Fruit fly (Drosophila melanogaster) whole organism, embryonic: ENCODE data around the gene CG1840.
A peak's percentile ranks its signal among the peaks of the same experiment; 100 is the strongest.

Experiments used
- Asciz ChIP-seq: fragments of 200-800 bp; sonication (Bioruptor generic); optimal IDR thresholded peaks from 2 replicates; lab custom pipeline; 2017; ENCODE audit warnings: missing biosample characterization, mild to moderate bottlenecking, missing genetic modification characterization, missing genetic modification reagents
- Atf6 ChIP-seq: fragments of 200-800 bp; sonication (Bioruptor generic); IDR thresholded peaks from 2 replicates; pipeline ENCODE4 v1.3.6; 2022; ENCODE audit warnings: missing biosample characterization, missing genetic modification characterization
- BtbVII ChIP-seq: fragments of 200-800 bp; sonication (Bioruptor generic); optimal IDR thresholded peaks from 3 replicates; lab custom pipeline; 2017; ENCODE audit warnings: missing biosample characterization, mild to moderate bottlenecking, missing genetic modification characterization
- CG10274 ChIP-seq: fragments of 200-800 bp; sonication (Bioruptor generic); optimal IDR thresholded peaks from 3 replicates; lab custom pipeline; 2017; ENCODE audit warnings: missing biosample characterization, mild to moderate bottlenecking, missing genetic modification characterization
- CG10462 ChIP-seq: fragments of 200-800 bp; sonication (Bioruptor generic); optimal IDR thresholded peaks from 2 replicates; lab custom pipeline; 2016; ENCODE audit warnings: missing biosample characterization, missing genetic modification characterization
- CG11085 ChIP-seq: fragments of 200-800 bp; sonication (Bioruptor generic); IDR thresholded peaks from 2 replicates; pipeline ENCODE4 v1.3.6; 2022; ENCODE audit warnings: missing biosample characterization, missing genetic modification characterization
- CG11398 ChIP-seq: fragments of 200-800 bp; sonication (Bioruptor generic); optimal IDR thresholded peaks from 2 replicates; lab custom pipeline; 2016; ENCODE audit warnings: missing biosample characterization, missing genetic modification characterization
- CG12942 ChIP-seq: fragments of 200-800 bp; sonication (Bioruptor generic); optimal IDR thresholded peaks from 3 replicates; lab custom pipeline; 2016; ENCODE audit warnings: missing biosample characterization, missing genetic modification characterization
- CG13296 ChIP-seq: fragments of 200-800 bp; sonication (Bioruptor generic); optimal IDR thresholded peaks from 3 replicates; lab custom pipeline; 2018; ENCODE audit warnings: missing biosample characterization, mild to moderate bottlenecking, missing genetic modification characterization
- CG13624 ChIP-seq: fragments of 200-800 bp; sonication (Bioruptor generic); optimal IDR thresholded peaks from 2 replicates; lab custom pipeline; 2016; ENCODE audit warnings: missing biosample characterization, missing genetic modification characterization
- CG14050 ChIP-seq: fragments of 200-800 bp; sonication (Bioruptor generic); IDR thresholded peaks from 3 replicates; pipeline ENCODE4 v1.3.6; 2022; ENCODE audit warnings: missing biosample characterization, missing genetic modification characterization
- CG15269 ChIP-seq: fragments of 200-800 bp; sonication (Bioruptor generic); optimal IDR thresholded peaks from 2 replicates; lab custom pipeline; 2018; ENCODE audit warnings: missing biosample characterization, mild to moderate bottlenecking, missing genetic modification characterization, moderate library complexity
- CG17612 ChIP-seq: fragments of 200-800 bp; sonication (Bioruptor generic); IDR thresholded peaks from 2 replicates; pipeline ENCODE4 v1.3.6; 2022; ENCODE audit warnings: missing biosample characterization, missing genetic modification characterization
- CG17912 ChIP-seq: fragments of 200-800 bp; sonication (Bioruptor generic); optimal IDR thresholded peaks from 2 replicates; lab custom pipeline; 2018; ENCODE audit warnings: missing biosample characterization, mild to moderate bottlenecking, missing genetic modification characterization
- CG1792 ChIP-seq: fragments of 200-800 bp; sonication (Bioruptor generic); optimal IDR thresholded peaks from 2 replicates; lab custom pipeline; 2016; ENCODE audit warnings: missing biosample characterization, missing genetic modification characterization
- CG18476 ChIP-seq: fragments of 200-800 bp; sonication (Bioruptor generic); optimal IDR thresholded peaks from 2 replicates; lab custom pipeline; 2016; ENCODE audit warnings: missing biosample characterization, mild to moderate bottlenecking, missing genetic modification characterization
- CG2889 ChIP-seq: fragments of 200-800 bp; sonication (Bioruptor generic); IDR thresholded peaks from 3 replicates; pipeline ENCODE4 v1.3.6; 2022; ENCODE audit warnings: missing biosample characterization, missing genetic modification characterization
- CG30431 ChIP-seq: fragments of 200-800 bp; sonication (Bioruptor generic); optimal IDR thresholded peaks from 2 replicates; lab custom pipeline; 2017; ENCODE audit warnings: missing biosample characterization, missing genetic modification characterization
- CG31388 ChIP-seq: fragments of 200-800 bp; sonication (Bioruptor generic); optimal IDR thresholded peaks from 2 replicates; lab custom pipeline; 2016; ENCODE audit warnings: missing biosample characterization, missing genetic modification characterization
- CG31441 ChIP-seq: fragments of 200-800 bp; sonication (Bioruptor generic); IDR thresholded peaks from 2 replicates; pipeline ENCODE4 v1.3.6; 2022; ENCODE audit warnings: missing biosample characterization, missing genetic modification characterization
- CG3163 ChIP-seq: fragments of 200-800 bp; sonication (Bioruptor generic); optimal IDR thresholded peaks from 3 replicates; lab custom pipeline; 2016; ENCODE audit warnings: missing biosample characterization, missing genetic modification characterization
- CG4360 ChIP-seq: fragments of 200-800 bp; sonication (Bioruptor generic); IDR thresholded peaks from 2 replicates; pipeline ENCODE4 v1.3.6; 2022; ENCODE audit warnings: missing biosample characterization, missing genetic modification characterization
- CG43689 ChIP-seq: fragments of 200-800 bp; sonication (Bioruptor generic); IDR thresholded peaks from 2 replicates; pipeline ENCODE4 v1.3.6; 2022; ENCODE audit warnings: missing biosample characterization, missing genetic modification characterization
- CG4854 ChIP-seq: fragments of 200-800 bp; sonication (Bioruptor generic); optimal IDR thresholded peaks from 2 replicates; lab custom pipeline; 2016; ENCODE audit warnings: missing biosample characterization, missing genetic modification characterization, inconsistent platforms
- CG6175 ChIP-seq: fragments of 200-800 bp; sonication (Bioruptor generic); IDR thresholded peaks from 3 replicates; pipeline ENCODE4 v1.3.6; 2022; ENCODE audit warnings: missing biosample characterization, missing genetic modification characterization
- CG6254 ChIP-seq: fragments of 200-800 bp; sonication (Bioruptor generic); optimal IDR thresholded peaks from 3 replicates; lab custom pipeline; 2017; ENCODE audit warnings: mild to moderate bottlenecking, missing biosample characterization, missing genetic modification reagents, missing genetic modification characterization
- CG6689 ChIP-seq: fragments of 200-800 bp; sonication (Bioruptor generic); IDR thresholded peaks from 2 replicates; pipeline ENCODE4 v1.3.6; 2022; ENCODE audit warnings: missing biosample characterization, missing genetic modification characterization
- CG7786 ChIP-seq: fragments of 200-800 bp; sonication (Bioruptor generic); optimal IDR thresholded peaks from 2 replicates; lab custom pipeline; 2016; ENCODE audit warnings: missing biosample characterization, missing genetic modification characterization
- CG8944 ChIP-seq: fragments of 200-800 bp; sonication (Bioruptor generic); optimal IDR thresholded peaks from 3 replicates; lab custom pipeline; 2016; ENCODE audit warnings: missing biosample characterization, missing genetic modification characterization
- CoRest ChIP-seq: fragments of 200-800 bp; sonication (Bioruptor generic); optimal IDR thresholded peaks from 3 replicates; lab custom pipeline; 2018; ENCODE audit warnings: missing biosample characterization, mild to moderate bottlenecking, missing genetic modification characterization, moderate library complexity
- Drgx ChIP-seq: fragments of 200-800 bp; sonication (Bioruptor generic); IDR thresholded peaks from 2 replicates; pipeline ENCODE4 v1.3.6; 2022; ENCODE audit warnings: missing biosample characterization, missing genetic modification characterization
- ERR ChIP-seq: fragments of 200-800 bp; sonication (Bioruptor generic); optimal IDR thresholded peaks from 2 replicates; lab custom pipeline; 2016; ENCODE audit warnings: missing biosample characterization, missing genetic modification characterization
- Ets65A ChIP-seq: fragments of 200-800 bp; sonication (Bioruptor generic); peaks from one replicate; lab custom pipeline; 2016; ENCODE audit warnings: missing biosample characterization, missing genetic modification characterization
- HLH3B ChIP-seq: fragments of 200-800 bp; sonication (Bioruptor generic); IDR thresholded peaks from 2 replicates; pipeline ENCODE4 v1.3.6; 2022; ENCODE audit warnings: missing biosample characterization, missing genetic modification characterization
- Mad ChIP-seq: fragments of 200-800 bp; sonication (Bioruptor generic); optimal IDR thresholded peaks from 2 replicates; lab custom pipeline; 2016; ENCODE audit warnings: missing biosample characterization, missing genetic modification characterization
- NC2α ChIP-seq: fragments of 200-800 bp; sonication (Bioruptor generic); optimal IDR thresholded peaks from 2 replicates; lab custom pipeline; 2016; ENCODE audit warnings: missing biosample characterization, missing genetic modification characterization
- Ptx1 ChIP-seq: fragments of 200-800 bp; sonication (Bioruptor generic); IDR thresholded peaks from 2 replicates; pipeline ENCODE4 v1.3.6; 2022; ENCODE audit warnings: missing biosample characterization, missing genetic modification characterization
- Sry-β ChIP-seq: fragments of 200-800 bp; sonication (Bioruptor generic); optimal IDR thresholded peaks from 2 replicates; lab custom pipeline; 2018; ENCODE audit warnings: missing biosample characterization, mild to moderate bottlenecking, missing genetic modification characterization, moderate library complexity
- Stat92E ChIP-seq, 3 experiments: fragments of >200 bp in 2 of 3; fragments of 200-800 bp in 1 of 3; sonication (Bioruptor generic) in 1 of 3; optimal IDR thresholded peaks; 2 replicates each; lab custom pipeline; 2017 to 2019; ENCODE audit warnings: missing biosample characterization in 3 of 3, missing genetic modification characterization in 3 of 3, mild to moderate bottlenecking in 1 of 3, moderate library complexity in 1 of 3
- Xrp1 ChIP-seq: fragments of 200-800 bp; sonication (Bioruptor generic); IDR thresholded peaks from 2 replicates; pipeline ENCODE4 v1.3.6; 2022; ENCODE audit warnings: missing biosample characterization, missing genetic modification characterization
- abd-A ChIP-seq: fragments of 200-800 bp; sonication (Bioruptor generic); optimal IDR thresholded peaks from 3 replicates; lab custom pipeline; 2019; ENCODE audit warnings: missing biosample characterization, mild to moderate bottlenecking, missing genetic modification characterization, moderate library complexity
- chinmo ChIP-seq: fragments of 200-800 bp; sonication (Bioruptor generic); IDR thresholded peaks from 4 replicates; pipeline ENCODE4 v1.3.6; 2022; ENCODE audit warnings: missing biosample characterization, missing genetic modification characterization; ENCODE audit not compliant: partially characterized antibody
- dan ChIP-seq: fragments of 200-800 bp; sonication (Bioruptor generic); IDR thresholded peaks from 2 replicates; pipeline ENCODE4 v1.3.6; 2022; ENCODE audit warnings: missing biosample characterization, missing genetic modification characterization
- danr ChIP-seq: fragments of 200-800 bp; sonication (Bioruptor generic); IDR thresholded peaks from 2 replicates; pipeline ENCODE4 v1.3.6; 2022; ENCODE audit warnings: missing biosample characterization, missing genetic modification characterization
- en ChIP-seq: fragments of 200-800 bp; sonication (Bioruptor generic); optimal IDR thresholded peaks from 2 replicates; lab custom pipeline; 2016; ENCODE audit warnings: missing biosample characterization, missing genetic modification characterization
- esg ChIP-seq: fragments of 200-800 bp; sonication (Bioruptor generic); conservative IDR thresholded peaks from 2 replicates; pipeline ENCODE4 v1.3.6; 2022; ENCODE audit warnings: missing biosample characterization, missing genetic modification characterization
- eyg ChIP-seq: fragments of 200-800 bp; sonication (Bioruptor generic); optimal IDR thresholded peaks from 3 replicates; lab custom pipeline; 2016; ENCODE audit warnings: missing biosample characterization, missing genetic modification characterization
- gcm ChIP-seq: fragments of 200-800 bp; sonication (Bioruptor generic); optimal IDR thresholded peaks from 2 replicates; lab custom pipeline; 2019; ENCODE audit warnings: missing biosample characterization, mild to moderate bottlenecking, missing genetic modification characterization, moderate library complexity
- ind ChIP-seq: fragments of 200-800 bp; sonication (Bioruptor generic); optimal IDR thresholded peaks from 3 replicates; lab custom pipeline; 2016; ENCODE audit warnings: missing biosample characterization, missing genetic modification characterization
- salm ChIP-seq: fragments of 200-800 bp; sonication (Bioruptor generic); optimal IDR thresholded peaks from 2 replicates; lab custom pipeline; 2018; ENCODE audit warnings: missing biosample characterization, mild to moderate bottlenecking, missing genetic modification characterization
- stc ChIP-seq: fragments of 200-800 bp; sonication (Bioruptor generic); IDR thresholded peaks from 2 replicates; pipeline ENCODE4 v1.3.6; 2022; ENCODE audit warnings: missing biosample characterization, missing genetic modification characterization
- ttk ChIP-seq: fragments of 200-800 bp; sonication (Bioruptor generic); IDR thresholded peaks from 2 replicates; pipeline ENCODE4 v2.1.2; 2022; ENCODE audit warnings: missing biosample characterization, missing genetic modification characterization

The CG1840 gene

dm6 chrX:11852310-11852709 lies 35.8 kb upstream of the CG1840 start, which contains the start of gene p24-1 (continued):
- peak; percentile 15 for TF ChIP-seq CG17912
- TF ChIP-seq abd-A (tag; lab: Kevin White, UChicago) = no peak
- no peak for TF ChIP-seq BtbVII (GFP tag; lab: Kevin White, UChicago)
- TF ChIP-seq Mad (GFP tag; lab: Kevin White, UChicago) = no peak
- no peak for TF ChIP-seq CG2889
- TF ChIP-seq CG13624 (GFP tag; lab: Kevin White, UChicago) = peak; percentile 70
- TF ChIP-seq Xrp1 (GFP tag; lab: Robert Waterston, UW) = peak; percentile 35; the same call in 1 of the 2 replicates
- TF ChIP-seq ttk (GFP tag; lab: Robert Waterston, UW) = no peak
- peak; percentile 16 for TF ChIP-seq CoRest (tag; lab: Kevin White, UChicago)
- TF ChIP-seq Drgx (GFP tag; lab: Robert Waterston, UW) = no peak
- TF ChIP-seq stc (GFP tag; lab: Robert Waterston, UW) = no peak; the same call in 1 of the 2 replicates
- TF ChIP-seq CG6254 (GFP tag; lab: Kevin White, UChicago) = no peak
- TF ChIP-seq dan (GFP tag; lab: Robert Waterston, UW) = no peak
- no peak for TF ChIP-seq eyg (GFP tag; lab: Kevin White, UChicago)
- TF ChIP-seq chinmo (GFP tag; lab: Robert Waterston, UW) = peak; percentile 90; the same call in 2 of the 4 replicates
- peak; percentile 35; the same call in 1 of the 2 replicates for TF ChIP-seq CG11085
- peak; percentile 65 for TF ChIP-seq CG1792
- TF ChIP-seq Asciz = no peak
- TF ChIP-seq NC2α (GFP tag; lab: Kevin White, UChicago) = no peak
- TF ChIP-seq Ptx1 (GFP tag; lab: Robert Waterston, UW) = peak; percentile 29; the same call in 1 of the 2 replicates
- TF ChIP-seq danr (GFP tag; lab: Robert Waterston, UW) = no peak
- TF ChIP-seq CG43689 (GFP tag; lab: Robert Waterston, UW) = no peak
- no peak for TF ChIP-seq CG6689 (GFP tag; lab: Robert Waterston, UW)
- peak; percentile 43 for TF ChIP-seq CG3163
- peak in 1 of 3 experiments; percentile 20 for TF ChIP-seq Stat92E (GFP tag; optimal IDR thresholded peaks at IDR 0.05; lab: Kevin White, UChicago)
- no peak for TF ChIP-seq en (GFP tag; lab: Kevin White, UChicago)
- no peak for TF ChIP-seq HLH3B (GFP tag; lab: Robert Waterston, UW)
- TF ChIP-seq CG31441 (GFP tag; lab: Robert Waterston, UW) = peak; percentile 40; the same call in 1 of the 2 replicates
- TF ChIP-seq CG4854 (GFP tag; lab: Kevin White, UChicago) = peak; percentile 43
- no peak; the same call in 2 of the 3 replicates for TF ChIP-seq CG6175 (GFP tag; lab: Robert Waterston, UW)
- TF ChIP-seq CG17612 (GFP tag; lab: Robert Waterston, UW) = no peak
- TF ChIP-seq ERR (GFP tag; lab: Kevin White, UChicago) = peak; percentile 59
- TF ChIP-seq CG14050 (GFP tag; lab: Robert Waterston, UW) = no peak
- TF ChIP-seq Ets65A (GFP tag; lab: Kevin White, UChicago) = peak; percentile 96
- TF ChIP-seq CG13296 (GFP tag; lab: Kevin White, UChicago) = peak; percentile 28
- peak; percentile 27 for TF ChIP-seq CG18476
- peak; percentile 60 for TF ChIP-seq gcm (GFP tag; lab: Kevin White, UChicago)
- no peak for TF ChIP-seq CG10462 (GFP tag; lab: Kevin White, UChicago)
- no peak for TF ChIP-seq CG11398 (GFP tag; lab: Kevin White, UChicago)
- no peak for TF ChIP-seq salm (tag; lab: Kevin White, UChicago)
- TF ChIP-seq CG30431 (GFP tag; lab: Kevin White, UChicago) = no peak
- TF ChIP-seq CG7786 (GFP tag; lab: Kevin White, UChicago) = peak; percentile 55
- no peak for TF ChIP-seq esg
- TF ChIP-seq CG8944 (GFP tag; lab: Kevin White, UChicago) = peak; percentile 28
- peak; percentile 40 for TF ChIP-seq CG12942 (GFP tag; lab: Kevin White, UChicago)
- no peak for TF ChIP-seq Atf6
- TF ChIP-seq CG4360 = no peak
- peak; percentile 63 for TF ChIP-seq Sry-β (GFP tag; lab: Kevin White, UChicago)
- TF ChIP-seq CG31388 (GFP tag; lab: Kevin White, UChicago) = no peak
- no peak for TF ChIP-seq CG10274 (GFP tag; lab: Kevin White, UChicago)
- peak; percentile 23 for TF ChIP-seq CG15269 (tag; lab: Kevin White, UChicago)
- TF ChIP-seq ind (GFP tag; lab: Kevin White, UChicago) = peak; percentile 37
